Fruit fly (Drosophila melanogaster) whole organism, pupa: Measurements from ENCODE around the gene tobi.

Experiments used
- CG10348 ChIP-seq: fragments of 200-800 bp; sonication (Bioruptor generic); IDR thresholded peaks from 2 replicates; pipeline ENCODE4 v1.3.6; 2022; ENCODE audit warnings: missing biosample characterization, missing genetic modification characterization
- CG12605 ChIP-seq: fragments of 200-800 bp; sonication (Bioruptor generic); IDR thresholded peaks from 2 replicates; pipeline ENCODE4 v1.3.6; 2022; ENCODE audit warnings: missing biosample characterization, missing genetic modification characterization
- CG13204 ChIP-seq: fragments of 200-800 bp; sonication (Bioruptor generic); optimal IDR thresholded peaks from 2 replicates; lab custom pipeline; 2018; ENCODE audit warnings: missing biosample characterization, mild to moderate bottlenecking, missing genetic modification characterization, moderate library complexity
- CG15710 ChIP-seq: fragments of 200-800 bp; sonication (Bioruptor generic); optimal IDR thresholded peaks from 2 replicates; lab custom pipeline; 2018; ENCODE audit warnings: missing biosample characterization, mild to moderate bottlenecking, missing genetic modification characterization, moderate library complexity
- CG8159 ChIP-seq: fragments of 200-800 bp; sonication (Bioruptor generic); optimal IDR thresholded peaks from 3 replicates; lab custom pipeline; 2018; ENCODE audit warnings: missing biosample characterization, mild to moderate bottlenecking, missing genetic modification characterization, moderate library complexity
- CG8301 ChIP-seq: fragments of 200-800 bp; sonication (Bioruptor generic); optimal IDR thresholded peaks from 2 replicates; lab custom pipeline; 2018; ENCODE audit warnings: missing biosample characterization, mild to moderate bottlenecking, missing genetic modification characterization
- D1 ChIP-seq: fragments of 200-800 bp; sonication (Bioruptor generic); optimal IDR thresholded peaks from 2 replicates; lab custom pipeline; 2018; ENCODE audit warnings: missing biosample characterization, mild to moderate bottlenecking, missing genetic modification characterization, moderate library complexity
- EcR ChIP-seq: fragments of 200-800 bp; sonication (Bioruptor generic); optimal IDR thresholded peaks from 3 replicates; lab custom pipeline; 2019; ENCODE audit warnings: missing biosample characterization, missing genetic modification characterization, mild to moderate bottlenecking, moderate library complexity, missing genetic modification reagents
- Ets98B ChIP-seq: fragments of 200-800 bp; sonication (Bioruptor generic); IDR thresholded peaks from 2 replicates; pipeline ENCODE4 v1.3.6; 2022; ENCODE audit warnings: missing biosample characterization, missing genetic modification characterization
- fd96Ca ChIP-seq: fragments of 200-800 bp; sonication (Bioruptor generic); IDR thresholded peaks from 3 replicates; pipeline ENCODE4 v1.3.6; 2022; ENCODE audit warnings: missing biosample characterization, missing genetic modification characterization
- rn ChIP-seq: fragments of 200-800 bp; sonication (Bioruptor generic); IDR thresholded peaks from 2 replicates; pipeline ENCODE4 v1.3.6; 2022; ENCODE audit warnings: missing biosample characterization, missing genetic modification characterization

DNA sequence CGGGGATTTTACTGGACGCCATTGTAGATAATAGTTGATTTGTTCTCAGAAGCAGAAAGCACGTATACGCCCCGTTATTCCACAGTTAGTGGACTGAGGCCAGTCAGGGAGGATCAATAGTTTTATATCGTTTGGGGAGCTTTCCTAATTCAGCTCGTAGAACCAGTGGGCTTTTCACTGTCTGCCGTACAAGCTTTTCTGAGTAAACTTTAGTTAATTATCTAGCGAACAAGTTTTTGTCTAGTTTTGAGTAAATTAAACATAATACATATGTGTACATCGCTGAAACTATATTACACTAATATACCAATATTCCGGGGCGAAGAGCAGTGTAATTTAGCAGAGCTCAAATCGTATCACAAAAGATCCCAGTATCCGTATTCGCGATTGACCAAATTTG, 24.1 kb downstream of the tobi start, which contains the start of gene CG10562:
- no peak for TF ChIP-seq CG10348
- no peak for TF ChIP-seq D1 (tag; lab: Kevin White, UChicago)
- TF ChIP-seq CG12605, result no peak
- no peak for TF ChIP-seq fd96Ca (GFP tag; lab: Robert Waterston, UW)
- TF ChIP-seq Ets98B, result no peak
- TF ChIP-seq CG8159 (tag; lab: Kevin White, UChicago), result no peak
- no peak for TF ChIP-seq CG8301 (tag; lab: Kevin White, UChicago)
- TF ChIP-seq CG13204, result no peak
- no peak for TF ChIP-seq CG15710
- no peak for TF ChIP-seq EcR
- TF ChIP-seq rn (GFP tag; lab: Robert Waterston, UW), result no peak
